Fruit fly (Drosophila melanogaster): ENCODE measurements around the gene ND-ACP.
A peak's percentile ranks its signal among the peaks of the same experiment; 100 is the strongest.

ND-ACP gene

DNA sequence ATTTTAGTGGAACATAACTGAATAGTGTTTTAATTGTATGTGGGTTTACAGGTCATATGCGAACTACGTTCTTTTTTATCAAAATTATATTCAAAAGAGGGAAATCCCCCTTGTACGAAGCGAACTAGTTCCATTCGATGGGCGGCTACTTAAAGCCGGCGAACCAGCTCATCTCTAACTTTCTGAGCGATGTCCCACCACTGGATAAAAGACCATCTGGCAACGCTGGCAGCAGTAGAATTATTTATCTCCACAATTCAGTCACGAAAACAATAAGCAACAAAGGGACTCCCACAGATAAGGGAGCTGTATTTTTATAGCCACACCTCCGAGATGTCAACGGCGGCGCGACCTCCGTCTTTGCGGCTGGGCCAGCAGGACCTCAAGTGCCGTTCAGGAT lies 34.1 kb upstream of the ND-ACP start, which contains the start of gene Rabex-5 (continued):
- TF ChIP-seq CG12391 (tag; optimal IDR thresholded peaks at IDR 0.05), result peak; percentile 43
- TF ChIP-seq hbn (GFP tag; IDR thresholded peaks at IDR 0.05; ENCODE audit: partially characterized antibody), result peak; percentile 78
- no peak for TF ChIP-seq tup (GFP tag; optimal IDR thresholded peaks at IDR 0.05)
- TF ChIP-seq Fer1 (GFP tag; optimal IDR thresholded peaks at IDR 0.05), result no peak
- peak; percentile 29 for TF ChIP-seq NfI (GFP tag; optimal IDR thresholded peaks at IDR 0.05)
- no peak for TF ChIP-seq Atf-2 (GFP tag; optimal IDR thresholded peaks at IDR 0.05)
- peak; percentile 22 for TF ChIP-seq Hr3 (GFP tag; optimal IDR thresholded peaks at IDR 0.05)
- peak; percentile 55; the same call in 1 of the 3 replicates for TF ChIP-seq zfh1 (GFP tag; IDR thresholded peaks at IDR 0.05)
- peak; percentile 17 for TF ChIP-seq CG9876 (GFP tag; optimal IDR thresholded peaks at IDR 0.05)
- TF ChIP-seq CG10321 (GFP tag; IDR thresholded peaks at IDR 0.05), result no peak
- TF ChIP-seq CG12659 (GFP tag; optimal IDR thresholded peaks at IDR 0.05), result peak; percentile 65
- no peak for TF ChIP-seq sug (tag; optimal IDR thresholded peaks at IDR 0.05)
- peak; percentile 48 for TF ChIP-seq CG17829 (tag; optimal IDR thresholded peaks at IDR 0.05)
- peak; percentile 40; the same call in 1 of the 2 replicates for TF ChIP-seq Ada2b (GFP tag; IDR thresholded peaks at IDR 0.05)
- TF ChIP-seq unpg (GFP tag; optimal IDR thresholded peaks at IDR 0.05), result peak; percentile 6
- peak; percentile 52 for TF ChIP-seq nerfin-1 (tag; optimal IDR thresholded peaks at IDR 0.05)
- TF ChIP-seq chinmo (GFP tag; IDR thresholded peaks at IDR 0.05; ENCODE audit: partially characterized antibody), result 0 out of 4 replicates have a peak, but pooled peaks have one; percentile 15
- no peak for TF ChIP-seq z (GFP tag; IDR thresholded peaks at IDR 0.05)
- 0 out of 2 replicates have a peak, but pooled peaks have one; percentile 13 for TF ChIP-seq CG7372 (GFP tag; IDR thresholded peaks at IDR 0.05)
- no peak for TF ChIP-seq Eip74EF (GFP tag; optimal IDR thresholded peaks at IDR 0.05)
- TF ChIP-seq CG4282 (GFP tag; optimal IDR thresholded peaks at IDR 0.05), result peak; percentile 20
- TF ChIP-seq tx (GFP tag; optimal IDR thresholded peaks at IDR 0.05), result peak; percentile 21
- TF ChIP-seq CG7271 (tag; optimal IDR thresholded peaks at IDR 0.05), result no peak
- no peak for TF ChIP-seq CG14014 (GFP tag; IDR thresholded peaks at IDR 0.05)
- no peak for TF ChIP-seq gsb (GFP tag; IDR thresholded peaks at IDR 0.05)
- 0 out of 2 replicates have a peak, but pooled peaks have one; percentile 22 for TF ChIP-seq HLH3B (GFP tag; IDR thresholded peaks at IDR 0.05)
- TF ChIP-seq CG3838 (GFP tag; optimal IDR thresholded peaks at IDR 0.05), result no peak
- peak; percentile 87 for TF ChIP-seq stwl (tag; optimal IDR thresholded peaks at IDR 0.05)
- peak in 1 of 2 experiments; percentile 29 for TF ChIP-seq chif (GFP tag; optimal IDR thresholded peaks at IDR 0.05)
- TF ChIP-seq Dll (GFP tag; IDR thresholded peaks at IDR 0.05; ENCODE audit: partially characterized antibody), result peak; percentile 81
- TF ChIP-seq CG10979 (tag; optimal IDR thresholded peaks at IDR 0.05), result peak; percentile 9
- TF ChIP-seq CG7786 (GFP tag; optimal IDR thresholded peaks at IDR 0.05), result peak; percentile 36
- TF ChIP-seq CG1529 (GFP tag; optimal IDR thresholded peaks at IDR 0.05), result no peak
- peak; percentile 85 for TF ChIP-seq CG4617 (GFP tag; optimal IDR thresholded peaks at IDR 0.05; ENCODE audit: borderline replicate concordance)
- TF ChIP-seq Doc2 (GFP tag; IDR thresholded peaks at IDR 0.05), result no peak
- TF ChIP-seq NC2α (GFP tag; optimal IDR thresholded peaks at IDR 0.05), result peak; percentile 8
- no peak for TF ChIP-seq pum (GFP tag; optimal IDR thresholded peaks at IDR 0.05)
- no peak for TF ChIP-seq Hr39 (optimal IDR thresholded peaks at IDR 0.05)
- no peak for TF ChIP-seq CG13296 (GFP tag; optimal IDR thresholded peaks at IDR 0.05)
- no peak for TF ChIP-seq Six4 (GFP tag; optimal IDR thresholded peaks at IDR 0.05)
- no peak for TF ChIP-seq sima (GFP tag; optimal IDR thresholded peaks at IDR 0.05)
- peak; percentile 82; the same call in 1 of the 2 replicates for TF ChIP-seq inv (GFP tag; IDR thresholded peaks at IDR 0.05; ENCODE audit: partially characterized antibody)
- TF ChIP-seq pho (GFP tag; optimal IDR thresholded peaks at IDR 0.05), result peak; percentile 33
- TF ChIP-seq cato (GFP tag; optimal IDR thresholded peaks at IDR 0.05; ENCODE audit: borderline replicate concordance), result no peak
- peak; percentile 67 for TF ChIP-seq CHES-1-like (GFP tag; optimal IDR thresholded peaks at IDR 0.05)
- peak; percentile 88 for TF ChIP-seq knrl (GFP tag; IDR thresholded peaks at IDR 0.05; ENCODE audit: partially characterized antibody)
- TF ChIP-seq Bteb2 (GFP tag; optimal IDR thresholded peaks at IDR 0.05), result peak; percentile 36
- no peak for TF ChIP-seq zen (tag; optimal IDR thresholded peaks at IDR 0.05)
- TF ChIP-seq fd102C (GFP tag; optimal IDR thresholded peaks at IDR 0.05), result no peak
- peak; percentile 100 for TF ChIP-seq CG15514 (GFP tag; optimal IDR thresholded peaks at IDR 0.05)
